Worm (Caenorhabditis elegans): Measurements from ENCODE around the gene T08D10.3.

The T08D10.3 gene

DNA sequence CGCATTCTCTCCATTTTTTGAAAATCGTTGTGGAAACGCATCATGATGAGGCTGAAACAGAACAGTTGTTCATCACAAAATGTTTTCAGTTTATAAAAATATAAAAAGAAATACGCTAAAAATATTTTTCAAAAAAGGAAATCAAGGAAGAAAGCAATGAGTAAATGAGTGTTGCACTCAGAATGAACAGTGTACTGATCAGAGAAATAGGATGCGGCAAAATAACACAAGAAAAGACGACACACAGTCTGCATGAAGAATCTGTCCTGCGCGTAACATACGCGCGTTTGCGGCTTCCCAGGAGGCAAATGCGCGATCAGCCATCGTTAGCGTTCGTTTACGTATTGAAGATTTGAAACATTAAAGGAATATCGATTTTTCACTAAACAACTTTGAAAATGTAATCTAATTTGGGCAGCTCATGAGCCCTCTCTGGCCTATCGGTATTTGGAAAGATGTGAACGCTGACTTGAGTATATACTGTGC, 28.4 kb downstream of the T08D10.3 start, which contains the start of gene C49F5.3:
TSS of gene C49F5.3 (minus strand) at position 51 of the 486 bp plus-strand sequence.
- TF ChIP-seq klf-2 (GFP tag; conservative IDR thresholded peaks at IDR 0.05), result no peak

DNA sequence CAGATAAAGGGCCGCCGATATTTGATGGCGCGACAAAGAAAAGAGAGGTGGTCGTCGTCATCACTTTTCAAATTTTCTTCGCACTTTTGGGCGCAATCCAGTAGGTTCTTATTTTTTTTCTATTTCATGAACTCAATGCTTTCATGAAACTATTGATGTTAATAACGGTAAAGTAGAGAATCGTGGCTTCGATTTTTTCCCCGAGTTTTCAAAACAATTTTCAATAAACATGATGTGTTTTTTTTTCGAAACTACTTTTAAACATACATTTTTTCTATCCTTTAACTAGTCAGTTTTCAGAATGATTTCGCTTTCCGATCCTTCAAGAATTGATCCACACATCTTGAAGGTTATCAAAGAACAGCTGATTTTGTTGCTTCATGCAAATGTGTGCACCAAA, 30.7 kb downstream of the T08D10.3 start, which contains the start of gene C49F5.5:
TSS of gene C49F5.5 (plus strand) at position 301 of the 400 bp plus-strand sequence.
- TF ChIP-seq med-1 (GFP tag; optimal IDR thresholded peaks at IDR 0.05; ENCODE audit: insufficient read depth) (no peak), klf-2 (GFP tag; conservative IDR thresholded peaks at IDR 0.05) (no peak), ztf-29 (GFP tag; IDR thresholded peaks at IDR 0.05) (no peak), flt-1 (GFP tag; IDR thresholded peaks at IDR 0.05) (no peak), ref-1 (GFP tag; conservative IDR thresholded peaks at IDR 0.05) (no peak), T22C8.4 (GFP tag; IDR thresholded peaks at IDR 0.05) (no peak), ztf-23 (GFP tag; IDR thresholded peaks at IDR 0.05) (no peak), cog-1 (tag; optimal IDR thresholded peaks at IDR 0.05) (no peak), tab-1 (GFP tag; IDR thresholded peaks at IDR 0.05) (no peak)

DNA sequence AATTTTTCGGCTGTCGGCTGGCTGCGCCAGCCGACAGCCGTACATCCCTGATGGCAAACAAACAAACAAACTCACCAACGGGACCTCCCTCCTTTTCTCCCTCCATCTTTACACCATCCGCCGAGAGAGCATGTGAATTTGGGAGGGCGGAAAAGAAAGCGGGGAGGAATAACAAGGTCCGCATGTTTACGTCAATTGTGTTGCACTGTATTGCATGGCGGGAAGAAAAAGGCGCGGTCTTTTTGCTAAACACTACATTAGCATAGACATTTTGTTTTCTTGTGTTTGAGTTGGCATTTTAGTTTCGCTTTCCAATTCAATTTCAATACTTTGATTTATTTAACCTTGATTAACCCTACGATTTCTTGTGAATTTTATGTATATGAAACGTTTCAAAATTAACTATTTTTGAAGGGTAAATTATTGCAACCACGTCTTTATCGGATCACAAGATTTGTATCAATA, 32.7 kb downstream of the T08D10.3 start, which contains the start of gene C49F5.6:
TSS of gene C49F5.6 (plus strand) at position 415 of the 465 bp plus-strand sequence.
- TF ChIP-seq ref-1 (GFP tag; conservative IDR thresholded peaks at IDR 0.05) (no peak), cog-1 (tag; optimal IDR thresholded peaks at IDR 0.05) (no peak), med-1 (GFP tag; optimal IDR thresholded peaks at IDR 0.05; ENCODE audit: insufficient read depth) (no peak), T22C8.4 (GFP tag; IDR thresholded peaks at IDR 0.05) (no peak), ztf-23 (GFP tag; IDR thresholded peaks at IDR 0.05) (no peak), ztf-29 (GFP tag; IDR thresholded peaks at IDR 0.05) (no peak), tab-1 (GFP tag; IDR thresholded peaks at IDR 0.05) (no peak), klf-2 (GFP tag; conservative IDR thresholded peaks at IDR 0.05) (no peak), flt-1 (GFP tag; IDR thresholded peaks at IDR 0.05) (no peak)

DNA sequence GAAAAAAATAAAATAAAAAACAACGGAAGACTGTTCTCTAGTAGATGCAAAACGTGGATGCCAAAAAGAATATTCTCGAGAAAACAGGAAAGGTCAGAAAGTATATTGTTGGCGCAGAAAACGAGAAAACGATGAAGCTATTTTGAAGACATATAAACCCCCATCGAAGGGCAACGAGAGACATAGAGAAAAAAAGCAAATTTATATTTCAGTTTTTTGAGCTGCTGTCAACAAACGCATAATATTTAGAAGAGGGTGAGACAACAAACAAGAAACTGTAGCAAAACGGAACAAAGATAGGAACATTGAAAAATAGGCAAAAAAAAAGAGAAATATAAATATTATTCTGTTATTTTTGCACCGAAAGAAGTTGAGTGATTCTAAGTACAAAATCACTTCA, 37.0 kb downstream of the T08D10.3 start:
- TF ChIP-seq med-1 (GFP tag; optimal IDR thresholded peaks at IDR 0.05; ENCODE audit: insufficient read depth), result no peak
- no peak for TF ChIP-seq flt-1 (GFP tag; IDR thresholded peaks at IDR 0.05)
- no peak for TF ChIP-seq ztf-23 (GFP tag; IDR thresholded peaks at IDR 0.05)
- no peak for TF ChIP-seq cog-1 (tag; optimal IDR thresholded peaks at IDR 0.05)
- no peak for TF ChIP-seq klf-2 (GFP tag; conservative IDR thresholded peaks at IDR 0.05)
- no peak for TF ChIP-seq T22C8.4 (GFP tag; IDR thresholded peaks at IDR 0.05)
- no peak for TF ChIP-seq ref-1 (GFP tag; conservative IDR thresholded peaks at IDR 0.05)
- no peak for TF ChIP-seq ztf-29 (GFP tag; IDR thresholded peaks at IDR 0.05)
- no peak for TF ChIP-seq tab-1 (GFP tag; IDR thresholded peaks at IDR 0.05)

DNA sequence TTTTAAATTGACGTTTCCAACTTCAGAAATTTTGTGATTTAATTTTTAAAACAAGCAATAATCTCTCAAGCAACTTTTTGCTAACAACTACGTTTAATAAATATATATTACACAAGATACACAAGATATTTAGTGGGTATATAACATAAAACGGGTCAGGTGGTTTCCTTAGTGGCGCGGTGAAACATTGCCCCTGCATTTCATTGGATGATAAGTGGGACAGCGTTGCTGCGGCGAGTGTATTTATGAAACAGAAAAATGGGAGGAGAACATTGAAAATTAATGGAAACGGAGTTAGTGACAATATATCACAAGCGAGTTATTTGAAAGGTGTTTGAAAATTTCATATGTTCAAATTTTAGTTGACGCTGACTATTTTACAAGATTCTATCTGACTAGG, 37.6 kb downstream of the T08D10.3 start:
- TF ChIP-seq ztf-29 (GFP tag; IDR thresholded peaks at IDR 0.05) (no peak), flt-1 (GFP tag; IDR thresholded peaks at IDR 0.05) (no peak), tab-1 (GFP tag; IDR thresholded peaks at IDR 0.05) (no peak), ztf-23 (GFP tag; IDR thresholded peaks at IDR 0.05) (no peak), ref-1 (GFP tag; conservative IDR thresholded peaks at IDR 0.05) (no peak)

DNA sequence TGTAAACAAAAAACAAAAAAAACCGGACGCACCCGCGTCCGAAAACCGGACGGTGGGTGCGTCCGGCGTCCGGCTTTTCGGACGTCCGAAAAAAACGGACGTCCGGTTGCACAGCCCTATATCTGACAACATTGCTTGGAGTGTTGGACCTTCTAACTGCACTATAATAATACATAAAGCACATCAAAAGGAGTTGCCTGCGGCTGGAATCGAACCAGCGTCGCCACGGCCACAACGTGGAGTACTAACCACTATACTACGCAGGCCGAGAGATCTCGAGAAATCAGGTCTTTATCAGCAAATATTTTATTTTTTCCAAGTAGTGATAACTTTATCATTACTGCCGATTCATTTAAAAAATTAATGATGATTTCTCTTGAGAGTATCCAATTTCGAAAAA, 38.1 kb downstream of the T08D10.3 start:
- no peak for TF ChIP-seq cog-1 (tag; optimal IDR thresholded peaks at IDR 0.05)
- TF ChIP-seq med-1 (GFP tag; optimal IDR thresholded peaks at IDR 0.05; ENCODE audit: insufficient read depth), result no peak
- TF ChIP-seq flt-1 (GFP tag; IDR thresholded peaks at IDR 0.05), result no peak
- no peak for TF ChIP-seq klf-2 (GFP tag; conservative IDR thresholded peaks at IDR 0.05)
- TF ChIP-seq T22C8.4 (GFP tag; IDR thresholded peaks at IDR 0.05), result no peak
- no peak for TF ChIP-seq ztf-29 (GFP tag; IDR thresholded peaks at IDR 0.05)
- TF ChIP-seq ref-1 (GFP tag; conservative IDR thresholded peaks at IDR 0.05), result no peak
- TF ChIP-seq ztf-23 (GFP tag; IDR thresholded peaks at IDR 0.05), result no peak
- no peak for TF ChIP-seq tab-1 (GFP tag; IDR thresholded peaks at IDR 0.05)

DNA sequence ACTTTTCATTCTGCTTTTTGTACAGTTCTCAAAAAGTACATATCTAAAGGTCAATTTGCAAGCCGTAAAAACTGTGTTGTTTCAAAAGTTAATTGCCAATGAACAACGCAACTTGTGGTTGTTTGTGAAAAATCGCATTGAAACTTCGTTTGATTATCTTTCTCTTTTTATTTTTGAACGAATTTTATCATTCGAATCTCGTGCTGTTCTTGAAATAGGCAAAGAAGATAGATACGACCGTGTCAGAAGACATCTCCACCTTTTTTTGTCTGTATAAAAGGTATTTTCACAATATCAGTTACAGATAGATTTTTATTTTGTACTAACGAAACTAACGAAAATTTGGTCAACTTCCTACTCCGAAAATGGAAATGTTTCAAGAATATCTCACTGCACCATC, 39.3 kb downstream of the T08D10.3 start, which contains the start of gene C49F5.7:
TSS of gene C49F5.7 (plus strand) at position 301 of the 400 bp plus-strand sequence.
- TF ChIP-seq ztf-29 (GFP tag; IDR thresholded peaks at IDR 0.05) (no peak), med-1 (GFP tag; optimal IDR thresholded peaks at IDR 0.05; ENCODE audit: insufficient read depth) (no peak), ref-1 (GFP tag; conservative IDR thresholded peaks at IDR 0.05) (no peak), tab-1 (GFP tag; IDR thresholded peaks at IDR 0.05) (no peak), ztf-23 (GFP tag; IDR thresholded peaks at IDR 0.05) (no peak), flt-1 (GFP tag; IDR thresholded peaks at IDR 0.05) (no peak), T22C8.4 (GFP tag; IDR thresholded peaks at IDR 0.05) (no peak), cog-1 (tag; optimal IDR thresholded peaks at IDR 0.05) (no peak), klf-2 (GFP tag; conservative IDR thresholded peaks at IDR 0.05) (no peak)

DNA sequence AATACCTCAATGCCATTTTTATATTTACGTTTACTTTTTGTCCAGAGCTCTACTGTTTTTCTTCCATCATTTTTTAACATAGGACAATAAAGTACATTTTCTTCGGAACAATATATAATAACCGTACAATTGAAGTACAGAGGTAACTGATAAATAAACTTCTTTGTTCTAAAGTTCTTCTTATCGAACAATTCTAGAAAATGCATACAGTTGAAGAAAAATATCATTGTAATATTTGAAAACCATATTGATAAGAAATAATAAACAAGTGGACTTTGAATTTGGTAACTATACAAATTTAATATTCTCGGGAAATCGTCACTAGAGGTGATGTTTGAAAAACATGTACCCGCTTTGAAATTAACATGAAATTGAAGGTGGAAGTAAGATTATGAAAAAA, 41.4 kb downstream of the T08D10.3 start:
- TF ChIP-seq tab-1 (GFP tag; IDR thresholded peaks at IDR 0.05) (no peak), T22C8.4 (GFP tag; IDR thresholded peaks at IDR 0.05) (no peak), med-1 (GFP tag; optimal IDR thresholded peaks at IDR 0.05; ENCODE audit: insufficient read depth) (no peak), ztf-23 (GFP tag; IDR thresholded peaks at IDR 0.05) (no peak), cog-1 (tag; optimal IDR thresholded peaks at IDR 0.05) (no peak), ztf-29 (GFP tag; IDR thresholded peaks at IDR 0.05) (no peak), klf-2 (GFP tag; conservative IDR thresholded peaks at IDR 0.05) (no peak)

DNA sequence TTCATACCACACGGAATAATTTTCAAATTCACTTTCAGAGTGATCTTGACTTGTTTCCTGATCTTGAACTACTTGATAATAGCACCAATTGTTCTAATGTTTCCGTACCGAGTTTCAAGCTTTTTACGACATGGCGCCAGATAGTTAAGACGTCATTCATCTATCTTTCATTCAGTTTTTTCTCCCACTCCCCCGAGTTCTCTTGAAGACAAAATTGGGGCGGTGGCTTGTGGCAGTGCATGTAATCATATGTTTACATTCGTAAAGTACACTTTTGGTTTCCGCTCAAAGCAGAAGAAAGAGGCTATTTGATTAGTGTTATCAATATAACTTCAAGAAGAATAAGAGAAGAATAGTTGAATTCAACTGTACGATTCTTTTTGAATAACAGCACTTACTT, 44.3 kb downstream of the T08D10.3 start:
- TF ChIP-seq med-1 (GFP tag; optimal IDR thresholded peaks at IDR 0.05; ENCODE audit: insufficient read depth), result no peak
- TF ChIP-seq ztf-23 (GFP tag; IDR thresholded peaks at IDR 0.05), result no peak
- TF ChIP-seq cog-1 (tag; optimal IDR thresholded peaks at IDR 0.05), result no peak
- TF ChIP-seq ref-1 (GFP tag; conservative IDR thresholded peaks at IDR 0.05), result no peak
- no peak for TF ChIP-seq T22C8.4 (GFP tag; IDR thresholded peaks at IDR 0.05)
- TF ChIP-seq tab-1 (GFP tag; IDR thresholded peaks at IDR 0.05), result no peak
- TF ChIP-seq ztf-29 (GFP tag; IDR thresholded peaks at IDR 0.05), result no peak
- no peak for TF ChIP-seq klf-2 (GFP tag; conservative IDR thresholded peaks at IDR 0.05)
- no peak for TF ChIP-seq flt-1 (GFP tag; IDR thresholded peaks at IDR 0.05)

DNA sequence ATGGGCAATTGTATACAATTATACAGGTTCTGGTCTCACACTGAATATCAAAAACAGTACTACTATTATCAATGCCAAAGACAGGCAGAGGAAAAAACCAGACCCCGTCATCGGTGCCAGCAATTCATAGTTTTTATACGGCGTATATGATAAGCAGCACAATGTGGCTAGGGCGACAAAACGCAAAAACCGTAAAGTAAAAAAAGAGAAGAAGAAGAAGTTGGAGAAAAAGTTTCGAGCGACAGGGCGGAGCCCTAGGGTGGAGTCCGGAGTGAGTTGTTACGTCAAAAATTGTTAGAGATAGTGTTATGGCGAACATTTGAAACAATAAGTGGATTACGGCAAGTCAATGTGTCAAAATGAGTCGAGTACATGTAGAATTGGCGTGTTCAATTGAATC, 46.4 kb downstream of the T08D10.3 start:
- TF ChIP-seq ztf-23 (GFP tag; IDR thresholded peaks at IDR 0.05) (no peak), cog-1 (tag; optimal IDR thresholded peaks at IDR 0.05) (no peak), T22C8.4 (GFP tag; IDR thresholded peaks at IDR 0.05) (no peak), med-1 (GFP tag; optimal IDR thresholded peaks at IDR 0.05; ENCODE audit: insufficient read depth) (no peak), klf-2 (GFP tag; conservative IDR thresholded peaks at IDR 0.05) (no peak), flt-1 (GFP tag; IDR thresholded peaks at IDR 0.05) (no peak), ztf-29 (GFP tag; IDR thresholded peaks at IDR 0.05) (no peak), tab-1 (GFP tag; IDR thresholded peaks at IDR 0.05) (no peak), ref-1 (GFP tag; conservative IDR thresholded peaks at IDR 0.05) (no peak)
